Worm (Caenorhabditis elegans) whole organism, young adult: ENCODE measurements around the gene rif-1.2.

Source experiments
- B0019.2 ChIP-seq: fragments of 200-800 bp; sonication (Bioruptor generic); conservative IDR thresholded peaks from 2 replicates; pipeline ENCODE4 v1.3.6; 2022; ENCODE audit warnings: missing genetic modification reagents, missing genetic modification characterization, missing compliant biosample characterization
- F37B4.10 ChIP-seq: fragments of 200-800 bp; sonication (Bioruptor generic); IDR thresholded peaks from 2 replicates; pipeline ENCODE4 v1.3.6; 2022; ENCODE audit warnings: missing genetic modification characterization, missing compliant biosample characterization
- F57C9.4 ChIP-seq: sonication (generic microtip); optimal IDR thresholded peaks from 2 replicates; lab custom pipeline; 2017; ENCODE audit warnings: mild to moderate bottlenecking, missing genetic modification characterization, missing compliant biosample characterization
- ceh-100 ChIP-seq: fragments of 200-800 bp; sonication (Bioruptor generic); IDR thresholded peaks from 2 replicates; pipeline ENCODE4 v1.3.6; 2022; ENCODE audit warnings: missing genetic modification reagents, missing genetic modification characterization, missing compliant biosample characterization
- ceh-40 ChIP-seq: fragments of 200-800 bp; sonication (Bioruptor generic); IDR thresholded peaks from 2 replicates; pipeline ENCODE4 v1.3.6; 2022; ENCODE audit warnings: missing genetic modification characterization, missing compliant biosample characterization
- ceh-58 ChIP-seq: fragments of 200-800 bp; sonication (Bioruptor generic); IDR thresholded peaks from 2 replicates; pipeline ENCODE4 v1.3.6; 2022; ENCODE audit warnings: missing genetic modification characterization, missing compliant biosample characterization
- fkh-3 ChIP-seq: sonication (generic microtip); optimal IDR thresholded peaks from 2 replicates; lab custom pipeline; 2016; ENCODE audit warnings: mild to moderate bottlenecking, missing genetic modification characterization, missing compliant biosample characterization
- lin-35 ChIP-seq, 3 experiments: fragments of 150-350 bp in 2 of 3; sonication (generic microtip) in 1 of 3; optimal IDR thresholded peaks; 2 replicates each; lab custom pipeline; 2014 to 2018; ENCODE audit warnings: missing biosample characterization in 3 of 3, missing genetic modification characterization in 3 of 3, missing genetic modification reagents in 3 of 3
- nhr-90 ChIP-seq: sonication (generic microtip); optimal IDR thresholded peaks from 2 replicates; lab custom pipeline; 2016; ENCODE audit warnings: missing genotype, mild to moderate bottlenecking, missing genetic modification characterization, missing compliant biosample characterization

DNA sequence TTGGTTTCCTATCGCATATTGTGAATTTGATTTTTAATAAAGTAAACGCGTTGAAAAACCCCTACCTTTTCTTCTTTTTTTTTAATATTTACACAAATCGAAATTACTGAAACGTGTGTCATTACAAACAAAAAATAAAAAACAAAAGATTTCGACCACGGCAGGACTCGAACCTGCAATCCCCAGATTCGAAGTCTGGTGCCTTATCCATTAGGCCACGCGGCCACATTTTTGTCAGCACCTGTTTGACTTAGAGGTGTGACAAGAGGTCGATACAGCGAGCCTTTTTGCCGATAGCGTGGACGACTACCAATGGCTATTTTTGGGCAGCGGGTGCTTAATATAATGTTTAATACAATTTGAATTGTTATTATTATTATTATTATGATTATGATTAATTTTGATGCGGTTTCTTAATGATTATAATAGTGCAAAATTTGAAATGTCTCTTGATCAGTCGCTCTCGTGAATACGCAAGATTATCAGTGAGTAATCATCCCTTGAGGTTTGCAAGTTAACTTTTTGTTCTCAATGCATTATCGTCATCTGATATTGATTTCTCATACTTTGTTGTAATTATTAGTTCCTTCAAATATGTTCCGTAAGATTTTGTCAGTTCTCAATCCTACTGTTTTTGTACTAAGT is 33.3 kb downstream of the rif-1.2 start, which contains the start of gene srd-44:
- TF ChIP-seq ceh-40 (peak; percentile 72; the same call in 1 of the 2 replicates), nhr-90 (tag; lab: Kevin White, UChicago) (peak; percentile 58), F37B4.10 (GFP tag; lab: Robert Waterston, UW) (no peak), lin-35 (GFP tag; optimal IDR thresholded peaks at IDR 0.05; lab: Kevin White, UChicago) (no peak), ceh-58 (no peak), B0019.2 (GFP tag; lab: Robert Waterston, UW) (no peak), ceh-100 (GFP tag; lab: Robert Waterston, UW) (no peak), fkh-3 (no peak), F57C9.4 (tag; lab: Kevin White, UChicago) (no peak)
